Worm (Caenorhabditis elegans): ENCODE results near the gene npr-33.

The npr-33 gene

ce11 chrX:15865868-15866555, 44.4 kb upstream of the npr-33 start, which contains the start of the genes csb-1 and F53H4.4 (continued):
- TF ChIP-seq zag-1 (tag; optimal IDR thresholded peaks at IDR 0.05) (no peak), set-16 (GFP tag; IDR thresholded peaks at IDR 0.05) (no peak), fos-1 (tag; optimal IDR thresholded peaks at IDR 0.05) (no peak), nhr-76 (tag; optimal IDR thresholded peaks at IDR 0.05) (no peak), madf-9 (GFP tag; conservative IDR thresholded peaks at IDR 0.05) (no peak), rbr-2 (tag; optimal IDR thresholded peaks at IDR 0.05) (peak; percentile 57), arid-1 (GFP tag; conservative IDR thresholded peaks at IDR 0.05) (no peak), hlh-30 (tag; optimal IDR thresholded peaks at IDR 0.05; ENCODE audit: insufficient read depth) (peak; percentile 98), jun-1 (tag; optimal IDR thresholded peaks at IDR 0.05) (no peak), aha-1 (tag) (peak; percentile 89), mdt-29 (GFP tag; IDR thresholded peaks at IDR 0.05) (no peak), R02D3.7 (tag; optimal IDR thresholded peaks at IDR 0.05) (no peak)

ce11 chrX:15869589-15869988, 40.8 kb upstream of the npr-33 start:
- TF ChIP-seq unc-62 (GFP tag; optimal IDR thresholded peaks at IDR 0.05 in 1 of 2) (peak in 1 of 2 experiments; percentile 81), unc-62 (tag; optimal IDR thresholded peaks at IDR 0.05) (no peak), hlh-11 (tag; optimal IDR thresholded peaks at IDR 0.05) (peak; percentile 15), mxl-3 (GFP tag; optimal IDR thresholded peaks at IDR 0.05) (peak; percentile 9), mdl-1 (tag; optimal IDR thresholded peaks at IDR 0.05) (no peak), dmd-8 (GFP tag; IDR thresholded peaks at IDR 0.05) (no peak)

ce11 chrX:15876936-15877335, 33.5 kb upstream of the npr-33 start:
- no peak for TF ChIP-seq lin-13 (GFP tag; optimal IDR thresholded peaks at IDR 0.05)
- TF ChIP-seq zfp-3 (GFP tag; conservative IDR thresholded peaks at IDR 0.05), result no peak
- TF ChIP-seq hmg-1.1 (GFP tag; IDR thresholded peaks at IDR 0.05), result 0 out of 2 replicates have a peak, but pooled peaks have one; percentile 34
- TF ChIP-seq duxl-1 (tag; optimal IDR thresholded peaks at IDR 0.05; ENCODE audit: poor library complexity), result no peak
- TF ChIP-seq sdz-12 (GFP tag; optimal IDR thresholded peaks at IDR 0.05), result no peak
- no peak for TF ChIP-seq jun-1 (tag; optimal IDR thresholded peaks at IDR 0.05)
- TF ChIP-seq madf-5 (GFP tag; IDR thresholded peaks at IDR 0.05), result no peak
- no peak for TF ChIP-seq rbr-2 (tag; optimal IDR thresholded peaks at IDR 0.05)
- TF ChIP-seq unc-62 (GFP tag; optimal IDR thresholded peaks at IDR 0.05 in 1 of 2), result no peak
- TF ChIP-seq unc-62 (tag; optimal IDR thresholded peaks at IDR 0.05), result no peak
- TF ChIP-seq lsy-2 (tag; optimal IDR thresholded peaks at IDR 0.05), result no peak
- no peak for TF ChIP-seq nhr-111 (GFP tag; optimal IDR thresholded peaks at IDR 0.05)
- TF ChIP-seq lir-3 (tag; optimal IDR thresholded peaks at IDR 0.05), result no peak
- no peak for TF ChIP-seq daf-16 (GFP tag; optimal IDR thresholded peaks at IDR 0.05)
- no peak for TF ChIP-seq daf-16 (tag; optimal IDR thresholded peaks at IDR 0.05)
- no peak for TF ChIP-seq unc-130 (GFP tag; optimal IDR thresholded peaks at IDR 0.05)
- TF ChIP-seq dmd-6 (GFP tag; IDR thresholded peaks at IDR 0.05), result no peak
- peak; percentile 74 for TF ChIP-seq hlh-30 (tag; optimal IDR thresholded peaks at IDR 0.05; ENCODE audit: insufficient read depth)
- no peak for TF ChIP-seq D1046.2 (GFP tag; IDR thresholded peaks at IDR 0.05)
- TF ChIP-seq lin-15B (tag; optimal IDR thresholded peaks at IDR 0.05), result no peak
- no peak for TF ChIP-seq fos-1 (tag; optimal IDR thresholded peaks at IDR 0.05)
- TF ChIP-seq ceh-28 (tag; optimal IDR thresholded peaks at IDR 0.05), result no peak
- no peak for TF ChIP-seq zfp-2 (tag; optimal IDR thresholded peaks at IDR 0.05)
- TF ChIP-seq skn-1 (tag; optimal IDR thresholded peaks at IDR 0.05), result no peak
- no peak for TF ChIP-seq nhr-237 (tag; optimal IDR thresholded peaks at IDR 0.05)
- no peak for TF ChIP-seq egl-27 (tag; optimal IDR thresholded peaks at IDR 0.05)
- no peak for TF ChIP-seq ztf-7 (tag; optimal IDR thresholded peaks at IDR 0.05)
- TF ChIP-seq aha-1 (tag), result peak; percentile 51
- TF ChIP-seq nhr-77 (tag; optimal IDR thresholded peaks at IDR 0.05), result no peak
- peak; percentile 29; the same call in 1 of the 2 replicates for TF ChIP-seq ceh-20 (GFP tag; IDR thresholded peaks at IDR 0.05)
- no peak for TF ChIP-seq daf-12 (tag; optimal IDR thresholded peaks at IDR 0.05)
- no peak for TF ChIP-seq mdt-29 (GFP tag; IDR thresholded peaks at IDR 0.05)
- TF ChIP-seq ceh-62 (tag; optimal IDR thresholded peaks at IDR 0.05), result no peak
- TF ChIP-seq gei-8 (GFP tag; optimal IDR thresholded peaks at IDR 0.05), result no peak
- TF ChIP-seq lin-39 (tag; optimal IDR thresholded peaks at IDR 0.05), result no peak
- TF ChIP-seq Y75B8A.6 (GFP tag; IDR thresholded peaks at IDR 0.05), result no peak
- TF ChIP-seq ama-1 (optimal IDR thresholded peaks at IDR 0.05), result no peak
- no peak for TF ChIP-seq nhr-102 (tag; optimal IDR thresholded peaks at IDR 0.05)
